Worm (Caenorhabditis elegans): ENCODE data around the gene rars-1.

rars-1 gene

ce11 chrIII:4912317-4912716, 4.7 kb downstream of the rars-1 start, which contains the start of the genes F26F4.9 and cee-1 (continued):
- TF ChIP-seq nhr-10 (tag; optimal IDR thresholded peaks at IDR 0.05) (no peak), nhr-77 (tag; optimal IDR thresholded peaks at IDR 0.05) (no peak), nhr-21 (tag; optimal IDR thresholded peaks at IDR 0.05) (no peak), unc-39 (tag; optimal IDR thresholded peaks at IDR 0.05) (no peak), sem-4 (tag; optimal IDR thresholded peaks at IDR 0.05) (no peak)

DNA sequence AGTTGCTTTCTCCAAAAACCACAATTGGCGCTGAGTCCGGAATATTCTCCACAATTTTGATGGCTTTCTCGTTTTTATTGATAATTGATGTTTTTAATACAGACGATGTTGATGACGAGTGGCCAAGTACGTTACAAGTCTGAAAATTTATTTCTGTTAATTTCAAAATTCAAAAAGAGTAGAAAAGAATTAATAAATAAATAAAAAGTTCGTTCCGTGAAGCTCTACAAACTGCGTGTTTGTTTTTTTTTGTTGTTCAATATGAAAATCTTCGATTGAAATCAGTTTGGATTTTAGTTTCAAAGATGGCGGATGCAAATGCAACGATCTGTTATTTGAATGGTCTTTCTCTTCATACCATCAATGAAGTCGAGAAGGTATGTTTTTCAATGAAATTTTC, 6.0 kb downstream of the rars-1 start, which contains the start of gene F26F4.2:
F26F4.2 (plus strand) TSS at position 301 of the 400 bp plus-strand sequence.
- no peak for TF ChIP-seq blmp-1 (tag; optimal IDR thresholded peaks at IDR 0.05; ENCODE audit: insufficient read depth)
- TF ChIP-seq lin-11 (tag; optimal IDR thresholded peaks at IDR 0.05), result no peak
- TF ChIP-seq lin-39 (tag; optimal IDR thresholded peaks at IDR 0.05), result no peak
- TF ChIP-seq ztf-4 (tag; optimal IDR thresholded peaks at IDR 0.05), result no peak
- TF ChIP-seq sem-4 (tag; optimal IDR thresholded peaks at IDR 0.05), result no peak
- no peak for TF ChIP-seq sma-3 (GFP tag; optimal IDR thresholded peaks at IDR 0.05)
- TF ChIP-seq ztf-11 (tag; optimal IDR thresholded peaks at IDR 0.05), result no peak
- TF ChIP-seq unc-39 (tag; optimal IDR thresholded peaks at IDR 0.05), result no peak
- TF ChIP-seq R02D3.7 (tag; optimal IDR thresholded peaks at IDR 0.05), result no peak
- TF ChIP-seq sma-9 (GFP tag; optimal IDR thresholded peaks at IDR 0.05), result no peak
- no peak for TF ChIP-seq sma-9 (tag; optimal IDR thresholded peaks at IDR 0.05)

ce11 chrIII:4909938-4910337, 7.0 kb downstream of the rars-1 start, which contains the start of gene F26F4.12:
F26F4.12 (minus strand) TSS chrIII:4910038.
- TF ChIP-seq R02D3.7 (tag; optimal IDR thresholded peaks at IDR 0.05) (no peak), C34F6.9 (tag; optimal IDR thresholded peaks at IDR 0.05) (no peak), ceh-16 (tag; optimal IDR thresholded peaks at IDR 0.05) (no peak), nhr-237 (tag; optimal IDR thresholded peaks at IDR 0.05) (no peak), ama-1 (optimal IDR thresholded peaks at IDR 0.05) (no peak), egl-27 (tag; optimal IDR thresholded peaks at IDR 0.05) (no peak), gmeb-1 (tag; optimal IDR thresholded peaks at IDR 0.05) (no peak), sma-9 (GFP tag; optimal IDR thresholded peaks at IDR 0.05) (no peak), sma-9 (tag; optimal IDR thresholded peaks at IDR 0.05) (no peak), ztf-1 (GFP tag; conservative IDR thresholded peaks at IDR 0.05) (no peak)

ce11 chrIII:4906896-4907295, 10.1 kb downstream of the rars-1 start, which contains the start of gene rom-1:
rom-1 (plus strand) TSS chrIII:4907196.
- TF ChIP-seq elt-1 (tag; optimal IDR thresholded peaks at IDR 0.05) (no peak), ztf-4 (tag; optimal IDR thresholded peaks at IDR 0.05) (no peak), ama-1 (optimal IDR thresholded peaks at IDR 0.05) (no peak), unc-55 (GFP tag; optimal IDR thresholded peaks at IDR 0.05) (no peak), ztf-1 (GFP tag; conservative IDR thresholded peaks at IDR 0.05) (no peak), lin-13 (GFP tag; optimal IDR thresholded peaks at IDR 0.05) (no peak), nhr-10 (tag; optimal IDR thresholded peaks at IDR 0.05) (no peak), dmd-4 (tag; optimal IDR thresholded peaks at IDR 0.05) (no peak), C34F6.9 (tag; optimal IDR thresholded peaks at IDR 0.05) (no peak), peb-1 (tag; optimal IDR thresholded peaks at IDR 0.05) (no peak), ZK546.5 (tag; optimal IDR thresholded peaks at IDR 0.05) (no peak), skn-1 (tag; optimal IDR thresholded peaks at IDR 0.05) (no peak), nhr-25 (tag; optimal IDR thresholded peaks at IDR 0.05) (no peak), lin-39 (tag; optimal IDR thresholded peaks at IDR 0.05) (no peak), aly-2 (tag; optimal IDR thresholded peaks at IDR 0.05) (no peak)

DNA sequence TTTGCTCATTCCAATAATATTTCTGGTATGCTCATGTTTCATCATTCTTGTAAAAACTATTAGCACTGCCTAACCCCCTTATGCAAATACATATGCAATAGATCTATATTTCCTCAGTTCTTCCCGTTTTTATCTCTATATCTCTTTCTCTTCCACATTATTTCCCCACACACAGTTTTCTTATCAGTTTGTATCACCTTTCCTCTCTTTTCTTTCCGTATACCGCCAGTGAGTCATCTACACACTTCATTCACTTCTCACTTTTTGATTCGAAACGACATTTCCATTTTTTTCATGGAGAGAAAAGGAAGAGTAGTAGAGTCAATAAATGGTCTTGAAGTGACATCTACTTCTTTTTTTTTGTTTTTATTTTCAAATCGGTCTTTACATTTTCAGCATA, 10.6 kb downstream of the rars-1 start:
- TF ChIP-seq nhr-77 (tag; optimal IDR thresholded peaks at IDR 0.05) (no peak), crh-2 (tag; optimal IDR thresholded peaks at IDR 0.05) (no peak), Y55F3AM.14 (GFP tag; optimal IDR thresholded peaks at IDR 0.05) (no peak), fos-1 (tag; optimal IDR thresholded peaks at IDR 0.05) (peak; percentile 99), gmeb-1 (tag; optimal IDR thresholded peaks at IDR 0.05) (peak; percentile 20), aly-2 (tag; optimal IDR thresholded peaks at IDR 0.05) (no peak), nhr-10 (tag; optimal IDR thresholded peaks at IDR 0.05) (no peak), ZK546.5 (tag; optimal IDR thresholded peaks at IDR 0.05) (no peak), elt-3 (tag; optimal IDR thresholded peaks at IDR 0.05) (no peak)

- TF ChIP-seq nhr-237 (tag; optimal IDR thresholded peaks at IDR 0.05) (no peak), mab-5 (tag; optimal IDR thresholded peaks at IDR 0.05) (no peak), nhr-10 (tag; optimal IDR thresholded peaks at IDR 0.05) (no peak), lsy-2 (tag; optimal IDR thresholded peaks at IDR 0.05) (peak in 1 of 2 experiments; percentile 41), lin-39 (tag; optimal IDR thresholded peaks at IDR 0.05) (no peak), C34F6.9 (tag; optimal IDR thresholded peaks at IDR 0.05) (peak; percentile 55), sem-4 (tag; optimal IDR thresholded peaks at IDR 0.05) (no peak), mbf-1 (tag; optimal IDR thresholded peaks at IDR 0.05) (no peak), ztf-11 (tag; optimal IDR thresholded peaks at IDR 0.05) (no peak), sma-9 (GFP tag; optimal IDR thresholded peaks at IDR 0.05) (no peak), sma-9 (tag; optimal IDR thresholded peaks at IDR 0.05) (no peak), R02D3.7 (tag; optimal IDR thresholded peaks at IDR 0.05) (no peak), elt-3 (tag; optimal IDR thresholded peaks at IDR 0.05) (no peak), ceh-16 (tag; optimal IDR thresholded peaks at IDR 0.05) (no peak), ama-1 (optimal IDR thresholded peaks at IDR 0.05) (no peak), F13H6.1 (tag; optimal IDR thresholded peaks at IDR 0.05) (peak; percentile 28), ZK546.5 (tag; optimal IDR thresholded peaks at IDR 0.05) (no peak), egl-27 (tag; optimal IDR thresholded peaks at IDR 0.05) (no peak), peb-1 (tag; optimal IDR thresholded peaks at IDR 0.05) (no peak), fos-1 (tag; optimal IDR thresholded peaks at IDR 0.05) (peak; percentile 36), dmd-4 (tag; optimal IDR thresholded peaks at IDR 0.05) (no peak), ztf-1 (GFP tag; conservative IDR thresholded peaks at IDR 0.05) (no peak), nhr-21 (tag; optimal IDR thresholded peaks at IDR 0.05) (no peak), nhr-11 (tag; optimal IDR thresholded peaks at IDR 0.05) (no peak), aly-2 (tag; optimal IDR thresholded peaks at IDR 0.05) (no peak), mdl-1 (tag; optimal IDR thresholded peaks at IDR 0.05) (no peak), Y55F3AM.14 (GFP tag; optimal IDR thresholded peaks at IDR 0.05) (no peak)
These were observed 11.6 kb downstream of the rars-1 start, which contains the start of gene F26F4.8 for ce11 chrIII:4905405-4905804. F26F4.8 (minus strand) TSS chrIII:4905473.

Measured in whole organism, L2 larva.